Worm (Caenorhabditis elegans): ENCODE measurements around the gene C36C5.12.

The C36C5.12 gene

DNA sequence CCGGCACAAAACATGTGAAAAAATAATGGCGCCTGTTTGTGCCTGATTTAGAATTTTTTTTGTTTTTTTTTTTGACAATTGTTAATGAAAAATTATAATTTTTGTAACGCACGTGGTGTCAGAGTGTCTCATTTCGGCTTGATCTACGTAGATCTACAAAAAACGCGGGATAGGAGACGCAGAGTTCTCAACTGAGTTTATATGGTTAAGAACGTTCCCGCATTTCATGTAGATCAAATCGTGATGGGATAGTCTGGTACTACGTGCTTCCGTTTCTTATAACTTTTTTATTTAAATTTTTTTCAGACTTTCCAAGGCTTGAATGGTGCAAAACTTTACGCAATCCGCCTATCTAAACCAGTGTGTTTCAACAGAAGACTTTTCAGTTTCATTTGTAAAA, 30.3 kb downstream of the C36C5.12 start, which contains the start of gene tat-6:
TSS of gene tat-6 (plus strand) at position 301 of the 400 bp plus-strand sequence.
- no peak for TF ChIP-seq dmd-4 (tag; optimal IDR thresholded peaks at IDR 0.05)
- no peak for TF ChIP-seq F13H6.1 (tag; optimal IDR thresholded peaks at IDR 0.05)
- TF ChIP-seq lin-13 (GFP tag; optimal IDR thresholded peaks at IDR 0.05): no peak
- TF ChIP-seq alr-1 (tag; optimal IDR thresholded peaks at IDR 0.05): no peak
- TF ChIP-seq nhr-129 (tag; optimal IDR thresholded peaks at IDR 0.05): no peak
- no peak for TF ChIP-seq Y55F3AM.14 (GFP tag; optimal IDR thresholded peaks at IDR 0.05)
- TF ChIP-seq lsy-2 (tag; optimal IDR thresholded peaks at IDR 0.05): no peak
- no peak for TF ChIP-seq ceh-82 (tag; optimal IDR thresholded peaks at IDR 0.05)
- no peak for TF ChIP-seq crh-2 (tag; optimal IDR thresholded peaks at IDR 0.05)
- TF ChIP-seq mbf-1 (tag; optimal IDR thresholded peaks at IDR 0.05): no peak
- TF ChIP-seq nhr-23 (tag; optimal IDR thresholded peaks at IDR 0.05): no peak
- no peak for TF ChIP-seq unc-55 (GFP tag; optimal IDR thresholded peaks at IDR 0.05)
- TF ChIP-seq sem-4 (tag; optimal IDR thresholded peaks at IDR 0.05): no peak
- no peak for TF ChIP-seq ztf-4 (tag; optimal IDR thresholded peaks at IDR 0.05)
- TF ChIP-seq unc-62 (GFP tag; optimal IDR thresholded peaks at IDR 0.05): no peak
- no peak for TF ChIP-seq nhr-11 (tag; optimal IDR thresholded peaks at IDR 0.05)
- no peak for TF ChIP-seq nhr-21 (tag; optimal IDR thresholded peaks at IDR 0.05)
- no peak for TF ChIP-seq ceh-16 (tag; optimal IDR thresholded peaks at IDR 0.05)
- TF ChIP-seq lin-11 (tag; optimal IDR thresholded peaks at IDR 0.05): no peak

- no peak for TF ChIP-seq nhr-12 (tag; optimal IDR thresholded peaks at IDR 0.05)
- no peak for TF ChIP-seq unc-62 (GFP tag; optimal IDR thresholded peaks at IDR 0.05)
- TF ChIP-seq nhr-25 (tag; optimal IDR thresholded peaks at IDR 0.05): no peak
- TF ChIP-seq egl-27 (tag; optimal IDR thresholded peaks at IDR 0.05): no peak
- no peak for TF ChIP-seq nhr-11 (tag; optimal IDR thresholded peaks at IDR 0.05)
- TF ChIP-seq R02D3.7 (tag; optimal IDR thresholded peaks at IDR 0.05): no peak
- no peak for TF ChIP-seq peb-1 (tag; optimal IDR thresholded peaks at IDR 0.05)
- no peak for TF ChIP-seq crh-2 (tag; optimal IDR thresholded peaks at IDR 0.05)
- TF ChIP-seq elt-3 (tag; optimal IDR thresholded peaks at IDR 0.05): no peak
- no peak for TF ChIP-seq unc-39 (tag; optimal IDR thresholded peaks at IDR 0.05)
- TF ChIP-seq mdl-1 (tag; optimal IDR thresholded peaks at IDR 0.05): no peak
- no peak for TF ChIP-seq lsy-2 (tag; optimal IDR thresholded peaks at IDR 0.05)
- TF ChIP-seq nhr-10 (tag; optimal IDR thresholded peaks at IDR 0.05): no peak
- no peak for TF ChIP-seq F13H6.1 (tag; optimal IDR thresholded peaks at IDR 0.05)
- TF ChIP-seq sma-3 (GFP tag; optimal IDR thresholded peaks at IDR 0.05): no peak
- TF ChIP-seq blmp-1 (tag; optimal IDR thresholded peaks at IDR 0.05; ENCODE audit: insufficient read depth): no peak
Observed at ce11 chrV:3127670-3128069, 31.5 kb downstream of the C36C5.12 start, which contains the start of gene Y73C8C.10. TSS of gene Y73C8C.10 (minus strand) at chrV:3127770.

- no peak for TF ChIP-seq unc-62 (GFP tag; optimal IDR thresholded peaks at IDR 0.05)
- no peak for TF ChIP-seq C34F6.9 (tag; optimal IDR thresholded peaks at IDR 0.05)
- no peak for TF ChIP-seq gmeb-1 (tag; optimal IDR thresholded peaks at IDR 0.05)
- TF ChIP-seq ZK546.5 (tag; optimal IDR thresholded peaks at IDR 0.05): no peak
- TF ChIP-seq nhr-23 (tag; optimal IDR thresholded peaks at IDR 0.05): no peak
- TF ChIP-seq lin-11 (tag; optimal IDR thresholded peaks at IDR 0.05): no peak
- TF ChIP-seq mab-5 (tag; optimal IDR thresholded peaks at IDR 0.05): no peak
- no peak for TF ChIP-seq peb-1 (tag; optimal IDR thresholded peaks at IDR 0.05)
- no peak for TF ChIP-seq mbf-1 (tag; optimal IDR thresholded peaks at IDR 0.05)
Observed at ce11 chrV:3124912-3125311, 34.2 kb downstream of the C36C5.12 start, which contains the start of gene Y73C8C.12. TSS of gene Y73C8C.12 (plus strand) at chrV:3125212.

DNA sequence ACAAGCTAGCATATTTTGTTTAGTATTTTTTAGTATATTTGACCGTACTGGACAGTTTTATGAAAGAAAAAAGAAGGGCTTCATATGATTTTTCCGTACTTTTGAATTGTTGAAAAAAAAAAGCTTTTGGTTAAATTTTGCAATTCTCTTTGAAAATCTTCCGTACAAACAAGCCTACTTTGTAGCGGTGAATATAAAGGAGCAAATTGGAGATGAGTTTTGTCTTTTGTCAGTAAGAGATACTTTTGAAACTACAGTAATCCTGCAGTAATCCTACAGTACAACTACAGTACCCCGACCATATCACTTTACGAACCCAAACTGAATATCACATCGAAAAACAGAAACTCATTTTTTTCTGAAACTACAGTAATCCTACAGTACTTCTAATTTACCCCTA, 36.7 kb downstream of the C36C5.12 start:
- TF ChIP-seq C34F6.9 (tag; optimal IDR thresholded peaks at IDR 0.05): no peak
- no peak for TF ChIP-seq unc-39 (tag; optimal IDR thresholded peaks at IDR 0.05)
- TF ChIP-seq dmd-4 (tag; optimal IDR thresholded peaks at IDR 0.05): no peak
- no peak for TF ChIP-seq sem-4 (tag; optimal IDR thresholded peaks at IDR 0.05)
- no peak for TF ChIP-seq crh-2 (tag; optimal IDR thresholded peaks at IDR 0.05)
- no peak for TF ChIP-seq nhr-23 (tag; optimal IDR thresholded peaks at IDR 0.05)

DNA sequence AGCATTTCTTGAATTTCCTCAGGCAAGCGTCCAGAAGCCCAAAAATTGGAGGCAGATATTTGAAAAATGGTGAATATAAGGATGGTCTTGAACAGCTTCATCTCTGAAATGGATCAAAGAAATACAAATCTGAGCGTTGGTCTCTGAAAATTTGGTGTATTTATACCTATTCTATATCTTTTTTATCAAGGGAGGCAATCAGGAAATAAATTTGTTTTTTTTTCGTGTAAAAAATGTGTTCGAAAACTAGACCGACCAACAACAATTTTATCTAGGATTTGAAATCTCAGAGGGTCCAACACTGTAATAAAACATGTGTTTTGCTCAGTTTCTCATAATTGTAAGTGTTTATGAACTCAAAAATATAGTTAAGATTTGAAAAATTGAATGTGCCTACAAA, 37.4 kb downstream of the C36C5.12 start, which contains the start of gene srt-56:
TSS of gene srt-56 (minus strand) at position 101 of the 400 bp plus-strand sequence.
- no peak for TF ChIP-seq elt-3 (tag; optimal IDR thresholded peaks at IDR 0.05)
- TF ChIP-seq nhr-129 (tag; optimal IDR thresholded peaks at IDR 0.05): no peak
- no peak for TF ChIP-seq R02D3.7 (tag; optimal IDR thresholded peaks at IDR 0.05)
- no peak for TF ChIP-seq unc-39 (tag; optimal IDR thresholded peaks at IDR 0.05)
- TF ChIP-seq F13H6.1 (tag; optimal IDR thresholded peaks at IDR 0.05): no peak
- TF ChIP-seq alr-1 (tag; optimal IDR thresholded peaks at IDR 0.05): no peak
- no peak for TF ChIP-seq ztf-4 (tag; optimal IDR thresholded peaks at IDR 0.05)
- TF ChIP-seq mdl-1 (tag; optimal IDR thresholded peaks at IDR 0.05): no peak
- TF ChIP-seq unc-62 (GFP tag; optimal IDR thresholded peaks at IDR 0.05): no peak
- no peak for TF ChIP-seq gmeb-1 (tag; optimal IDR thresholded peaks at IDR 0.05)

Data from whole organism, L2 larva.